Fruit fly (Drosophila melanogaster) whole organism, pupa: ENCODE measurements around the gene Nin.

Experiments
- D1 ChIP-seq: fragments of 200-800 bp; sonication (Bioruptor generic); optimal IDR thresholded peaks from 2 replicates; lab custom pipeline; 2018; ENCODE audit warnings: missing biosample characterization, mild to moderate bottlenecking, missing genetic modification characterization, moderate library complexity
- EcR ChIP-seq: fragments of 200-800 bp; sonication (Bioruptor generic); optimal IDR thresholded peaks from 3 replicates; lab custom pipeline; 2019; ENCODE audit warnings: missing biosample characterization, missing genetic modification characterization, mild to moderate bottlenecking, moderate library complexity, missing genetic modification reagents

DNA sequence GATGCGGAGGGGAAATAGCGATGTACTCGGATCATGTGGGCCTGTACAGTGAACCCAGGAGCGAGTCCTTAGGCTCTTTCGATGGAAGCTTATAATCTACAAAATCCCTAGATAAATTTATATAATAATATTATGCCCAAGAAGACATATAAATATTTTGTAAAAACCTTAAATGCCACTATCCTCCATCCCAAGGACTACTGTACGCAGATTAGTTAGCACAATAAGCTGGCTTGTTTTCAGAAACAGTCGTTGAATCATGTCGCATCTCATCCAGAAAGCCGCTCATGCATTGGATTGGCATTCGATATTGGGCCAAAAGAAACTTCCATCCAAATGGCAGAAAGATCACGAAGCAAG lies 9.9 kb upstream of the Nin start:
- TF ChIP-seq EcR (GFP tag; lab: Kevin White, UChicago): no peak
- TF ChIP-seq D1 (tag; lab: Kevin White, UChicago): no peak
